Worm (Caenorhabditis elegans) whole organism, L2 larva: Measurements from ENCODE around the gene M176.5.

ENCODE experiments used
- R02D3.7 ChIP-seq: fragments of 150-350 bp; optimal IDR thresholded peaks from 2 replicates; lab custom pipeline; 2014; ENCODE audit warnings: missing biosample characterization, missing genetic modification characterization
- Y55F3AM.14 ChIP-seq: fragments of 200-800 bp; sonication (Bioruptor generic); optimal IDR thresholded peaks from 2 replicates; lab custom pipeline; 2018; ENCODE audit warnings: mild to moderate bottlenecking, missing genetic modification characterization, missing compliant biosample characterization
- ama-1 ChIP-seq: fragments of 150-350 bp; optimal IDR thresholded peaks from 2 replicates; lab custom pipeline; 2018; ENCODE audit warnings: inconsistent platforms
- ceh-16 ChIP-seq: fragments of 150-350 bp; optimal IDR thresholded peaks from 2 replicates; lab custom pipeline; 2014; ENCODE audit warnings: missing biosample characterization, missing genetic modification characterization
- nhr-11 ChIP-seq: fragments of 150-350 bp; optimal IDR thresholded peaks from 2 replicates; lab custom pipeline; 2014; ENCODE audit warnings: missing biosample characterization, missing genetic modification characterization
- nhr-12 ChIP-seq: fragments of 150-350 bp; optimal IDR thresholded peaks from 2 replicates; lab custom pipeline; 2014; ENCODE audit warnings: missing biosample characterization, missing genetic modification characterization
- skn-1 ChIP-seq: sonication (generic microtip); optimal IDR thresholded peaks from 2 replicates; lab custom pipeline; 2017; ENCODE audit warnings: missing biosample characterization, missing genetic modification characterization
- snpc-4 ChIP-seq: fragments of 150-350 bp; optimal IDR thresholded peaks from 2 replicates; lab custom pipeline; 2014; ENCODE audit warnings: missing biosample characterization, missing genetic modification characterization
- zag-1 ChIP-seq: fragments of 150-350 bp; optimal IDR thresholded peaks from 2 replicates; lab custom pipeline; 2014; ENCODE audit warnings: missing biosample characterization, missing genetic modification characterization
- ztf-11 ChIP-seq: sonication (generic microtip); optimal IDR thresholded peaks from 2 replicates; lab custom pipeline; 2017; ENCODE audit warnings: missing biosample characterization, missing genetic modification characterization

DNA sequence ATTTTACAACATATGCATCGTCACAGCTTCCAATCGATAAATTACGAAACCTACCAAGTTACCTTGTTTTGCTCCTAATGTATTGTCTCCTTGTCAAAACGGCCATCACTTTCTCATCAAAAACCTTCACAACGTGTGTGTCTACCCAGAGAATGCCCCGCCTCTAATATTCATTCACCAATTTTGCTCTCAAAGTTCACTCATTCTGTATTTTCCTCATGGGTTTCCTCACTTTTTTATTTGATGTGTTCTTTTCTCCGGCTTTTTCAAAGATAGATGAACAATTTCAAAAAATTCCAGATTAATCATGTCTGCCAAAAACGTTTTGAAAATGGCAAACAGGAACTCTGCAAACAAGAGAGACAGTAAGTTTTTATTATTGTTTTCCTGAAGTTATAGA lies 42.3 kb downstream of the M176.5 start, which contains the start of gene C06C3.7:
- TF ChIP-seq ztf-11 (no peak), snpc-4 (no peak), ceh-16 (tag; lab: Kevin White, UChicago) (no peak), nhr-12 (tag; lab: Kevin White, UChicago) (no peak), Y55F3AM.14 (GFP tag; lab: Kevin White, UChicago) (no peak), skn-1 (tag; lab: Kevin White, UChicago) (no peak), nhr-11 (tag; lab: Kevin White, UChicago) (no peak), ama-1 (lab: Kevin White, UChicago) (no peak), R02D3.7 (no peak), zag-1 (tag; lab: Kevin White, UChicago) (no peak)
